Worm (Caenorhabditis elegans): ENCODE results near the gene K01A6.8.

Gene K01A6.8

ce11 chrIV:11695634-11696033, 41.5 kb downstream of the K01A6.8 start:
- TF ChIP-seq dpl-1 (GFP tag; optimal IDR thresholded peaks at IDR 0.05) = no peak
- no peak for TF ChIP-seq nhr-12 (tag; optimal IDR thresholded peaks at IDR 0.05)
- TF ChIP-seq lsy-2 (tag; optimal IDR thresholded peaks at IDR 0.05) = no peak
- no peak for TF ChIP-seq rnt-1 (tag; optimal IDR thresholded peaks at IDR 0.05)
- TF ChIP-seq pax-3 (tag; optimal IDR thresholded peaks at IDR 0.05) = no peak
- TF ChIP-seq fos-1 (tag; optimal IDR thresholded peaks at IDR 0.05) = no peak
- TF ChIP-seq nhr-90 (tag; optimal IDR thresholded peaks at IDR 0.05; ENCODE audit: poor library complexity) = no peak
- TF ChIP-seq nhr-11 (tag; optimal IDR thresholded peaks at IDR 0.05) = no peak
- TF ChIP-seq nhr-19 (GFP tag; conservative IDR thresholded peaks at IDR 0.05) = no peak
- TF ChIP-seq fkh-4 (tag; optimal IDR thresholded peaks at IDR 0.05; ENCODE audit: borderline replicate concordance) = no peak
- TF ChIP-seq nhr-47 (tag; optimal IDR thresholded peaks at IDR 0.05) = no peak
- no peak for TF ChIP-seq nhr-85 (tag)
- TF ChIP-seq pag-3 (tag; optimal IDR thresholded peaks at IDR 0.05; ENCODE audit: borderline replicate concordance, insufficient read depth) = no peak
- TF ChIP-seq ceh-82 (tag; optimal IDR thresholded peaks at IDR 0.05) = no peak
- no peak for TF ChIP-seq C16A3.4 (tag; optimal IDR thresholded peaks at IDR 0.05)
- no peak for TF ChIP-seq aly-2 (tag; optimal IDR thresholded peaks at IDR 0.05)
- no peak for TF ChIP-seq lin-39 (tag; optimal IDR thresholded peaks at IDR 0.05)

DNA sequence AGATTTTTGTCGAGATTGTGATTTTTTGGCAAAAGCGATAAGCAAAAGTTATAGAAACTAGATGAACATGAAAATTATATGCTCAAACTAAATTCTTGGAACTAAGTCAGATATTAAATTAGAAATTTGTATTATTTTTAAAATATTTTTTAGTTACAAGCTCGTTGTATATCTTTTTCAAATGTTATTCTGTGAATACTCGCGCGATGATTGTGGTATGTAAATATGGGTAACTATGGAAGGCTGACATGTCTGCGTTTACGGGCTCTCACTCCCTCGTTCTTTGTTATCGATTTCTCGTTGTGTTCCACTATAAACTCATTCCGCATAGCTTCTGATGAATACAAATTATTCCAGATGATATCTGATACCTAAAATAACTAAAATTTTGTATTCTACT, 43.0 kb downstream of the K01A6.8 start, which contains the start of gene ZK792.7:
ZK792.7 (plus strand) TSS at position 301 of the 400 bp plus-strand sequence.
- TF ChIP-seq nhr-11 (tag; optimal IDR thresholded peaks at IDR 0.05) (no peak), egl-13 (tag; optimal IDR thresholded peaks at IDR 0.05) (no peak), nhr-84 (tag; optimal IDR thresholded peaks at IDR 0.05) (no peak), mep-1 (tag; optimal IDR thresholded peaks at IDR 0.05) (no peak), nhr-71 (tag; optimal IDR thresholded peaks at IDR 0.05) (no peak), C16A3.4 (tag; optimal IDR thresholded peaks at IDR 0.05) (no peak), hlh-4 (tag; optimal IDR thresholded peaks at IDR 0.05) (no peak), C04F5.9 (tag; optimal IDR thresholded peaks at IDR 0.05) (no peak), nhr-20 (tag; optimal IDR thresholded peaks at IDR 0.05) (no peak), elt-3 (tag; optimal IDR thresholded peaks at IDR 0.05) (no peak), irx-1 (tag; optimal IDR thresholded peaks at IDR 0.05) (no peak), sox-4 (tag; optimal IDR thresholded peaks at IDR 0.05) (no peak), nhr-90 (tag; optimal IDR thresholded peaks at IDR 0.05; ENCODE audit: poor library complexity) (no peak), vab-15 (tag; optimal IDR thresholded peaks at IDR 0.05) (no peak), mdl-1 (tag; optimal IDR thresholded peaks at IDR 0.05) (no peak), mab-9 (GFP tag; IDR thresholded peaks at IDR 0.05) (no peak), ceh-63 (GFP tag; optimal IDR thresholded peaks at IDR 0.05) (no peak)

ce11 chrIV:11693493-11693892, 43.7 kb downstream of the K01A6.8 start, which contains the start of gene ZK792.12:
Gene ZK792.12, plus strand, starts transcription at chrIV:11693793.
- no peak for TF ChIP-seq efl-3 (GFP tag; optimal IDR thresholded peaks at IDR 0.05)
- no peak for TF ChIP-seq sox-4 (tag; optimal IDR thresholded peaks at IDR 0.05)
- no peak for TF ChIP-seq C16A3.4 (tag; optimal IDR thresholded peaks at IDR 0.05)
- TF ChIP-seq ceh-63 (GFP tag; optimal IDR thresholded peaks at IDR 0.05) = no peak
- TF ChIP-seq tlp-1 (tag; optimal IDR thresholded peaks at IDR 0.05) = no peak
- no peak for TF ChIP-seq aly-2 (tag; optimal IDR thresholded peaks at IDR 0.05)
- no peak for TF ChIP-seq zip-4 (GFP tag; optimal IDR thresholded peaks at IDR 0.05)
- no peak for TF ChIP-seq nhr-237 (tag; optimal IDR thresholded peaks at IDR 0.05)
- TF ChIP-seq fos-1 (tag; optimal IDR thresholded peaks at IDR 0.05) = no peak
- no peak for TF ChIP-seq ceh-90 (tag; optimal IDR thresholded peaks at IDR 0.05)
- TF ChIP-seq nhr-11 (tag; optimal IDR thresholded peaks at IDR 0.05) = no peak
- TF ChIP-seq zag-1 (tag; optimal IDR thresholded peaks at IDR 0.05) = no peak
